Fruit fly (Drosophila melanogaster) whole organism, embryonic: Measurements from ENCODE around the gene CG5157.

Experiments
- Abd-B ChIP-seq: fragments of 200-800 bp; sonication (Bioruptor generic); optimal IDR thresholded peaks from 2 replicates; lab custom pipeline; 2018; ENCODE audit warnings: missing biosample characterization, mild to moderate bottlenecking, missing genetic modification characterization, moderate library complexity
- Awh ChIP-seq: fragments of 200-800 bp; sonication (Bioruptor generic); IDR thresholded peaks from 2 replicates; pipeline ENCODE4, ENCODE4 v1.3.6; 2022; ENCODE audit warnings: missing biosample characterization, missing genetic modification characterization
- CG13123 ChIP-seq: fragments of 200-800 bp; sonication (Bioruptor generic); optimal IDR thresholded peaks from 2 replicates; lab custom pipeline; 2016; ENCODE audit warnings: missing biosample characterization, missing genetic modification characterization
- CG14860 ChIP-seq: fragments of 200-800 bp; sonication (Bioruptor generic); IDR thresholded peaks from 3 replicates; pipeline ENCODE4 v1.3.6; 2022; ENCODE audit warnings: missing biosample characterization, missing genetic modification characterization; ENCODE audit not compliant: partially characterized antibody
- CG1647 ChIP-seq: fragments of 200-800 bp; sonication (Bioruptor generic); optimal IDR thresholded peaks from 3 replicates; lab custom pipeline; 2016; ENCODE audit warnings: missing biosample characterization, missing genetic modification characterization
- CG17385 ChIP-seq: fragments of 200-800 bp; sonication (Bioruptor generic); optimal IDR thresholded peaks from 3 replicates; lab custom pipeline; 2018; ENCODE audit warnings: missing biosample characterization, mild to moderate bottlenecking, missing genetic modification characterization
- CG17568 ChIP-seq: fragments of 200-800 bp; sonication (Bioruptor generic); optimal IDR thresholded peaks from 2 replicates; lab custom pipeline; 2018; ENCODE audit warnings: missing biosample characterization, mild to moderate bottlenecking, missing genetic modification characterization, moderate library complexity
- CG17829 ChIP-seq: fragments of 200-800 bp; optimal IDR thresholded peaks from 2 replicates; lab custom pipeline; 2019; ENCODE audit warnings: missing biosample characterization, mild to moderate bottlenecking, missing genetic modification characterization, moderate library complexity
- CG18599 ChIP-seq: fragments of 200-800 bp; sonication (Bioruptor generic); optimal IDR thresholded peaks from 3 replicates; lab custom pipeline; 2017; ENCODE audit warnings: missing biosample characterization, missing genetic modification characterization, mild to moderate bottlenecking, moderate library complexity, missing genetic modification reagents
- CG2116 ChIP-seq: fragments of 200-800 bp; sonication (Bioruptor generic); optimal IDR thresholded peaks from 3 replicates; lab custom pipeline; 2018; ENCODE audit warnings: missing biosample characterization, mild to moderate bottlenecking, missing genetic modification characterization
- CG2678 ChIP-seq: fragments of 200-800 bp; sonication (Bioruptor generic); optimal IDR thresholded peaks from 3 replicates; lab custom pipeline; 2019; ENCODE audit warnings: missing biosample characterization, mild to moderate bottlenecking, missing genetic modification characterization, moderate library complexity
- CG3065 ChIP-seq: fragments of 200-800 bp; sonication (Bioruptor generic); optimal IDR thresholded peaks from 2 replicates; lab custom pipeline; 2016; ENCODE audit warnings: missing biosample characterization, missing genetic modification characterization
- CG34376 ChIP-seq: fragments of 200-800 bp; sonication (Bioruptor generic); optimal IDR thresholded peaks from 2 replicates; lab custom pipeline; 2018; ENCODE audit warnings: missing biosample characterization, mild to moderate bottlenecking, missing genetic modification characterization
- CG4404 ChIP-seq: fragments of 200-800 bp; sonication (Bioruptor generic); IDR thresholded peaks from 2 replicates; pipeline ENCODE4 v1.3.6; 2022; ENCODE audit warnings: missing biosample characterization, missing genetic modification characterization
- CG7987 ChIP-seq: fragments of 200-800 bp; sonication (Bioruptor generic); optimal IDR thresholded peaks from 2 replicates; lab custom pipeline; 2018; ENCODE audit warnings: missing biosample characterization, mild to moderate bottlenecking, missing genetic modification characterization, moderate library complexity
- CG8281 ChIP-seq: fragments of 200-800 bp; sonication (Bioruptor generic); optimal IDR thresholded peaks from 2 replicates; lab custom pipeline; 2018; ENCODE audit warnings: missing biosample characterization, mild to moderate bottlenecking, missing genetic modification characterization, moderate library complexity
- CG8359 ChIP-seq: fragments of 200-800 bp; sonication (Bioruptor generic); optimal IDR thresholded peaks from 2 replicates; lab custom pipeline; 2017; ENCODE audit warnings: missing biosample characterization, mild to moderate bottlenecking, missing genetic modification characterization, borderline replicate concordance
- CG8924 ChIP-seq: fragments of 200-800 bp; optimal IDR thresholded peaks from 3 replicates; lab custom pipeline; 2019; ENCODE audit warnings: missing biosample characterization, mild to moderate bottlenecking, missing genetic modification characterization, moderate library complexity
- CG8944 ChIP-seq: fragments of 200-800 bp; sonication (Bioruptor generic); optimal IDR thresholded peaks from 3 replicates; lab custom pipeline; 2016; ENCODE audit warnings: missing biosample characterization, missing genetic modification characterization
- CG9817 ChIP-seq: fragments of 200-800 bp; sonication (Bioruptor generic); optimal IDR thresholded peaks from 2 replicates; lab custom pipeline; 2018; ENCODE audit warnings: missing biosample characterization, mild to moderate bottlenecking, missing genetic modification characterization, moderate library complexity
- Elba2 ChIP-seq: fragments of 200-800 bp; sonication (Bioruptor generic); optimal IDR thresholded peaks from 3 replicates; lab custom pipeline; 2016; ENCODE audit warnings: missing biosample characterization, missing genetic modification characterization
- Fer3 ChIP-seq: fragments of 200-800 bp; sonication (Bioruptor generic); optimal IDR thresholded peaks from 2 replicates; lab custom pipeline; 2018; ENCODE audit warnings: missing biosample characterization, mild to moderate bottlenecking, missing genetic modification characterization, moderate library complexity
- Sry-β ChIP-seq: fragments of 200-800 bp; sonication (Bioruptor generic); optimal IDR thresholded peaks from 2 replicates; lab custom pipeline; 2018; ENCODE audit warnings: missing biosample characterization, mild to moderate bottlenecking, missing genetic modification characterization, moderate library complexity
- Taf1 ChIP-seq: fragments of 200-800 bp; sonication (Bioruptor generic); IDR thresholded peaks from 2 replicates; pipeline ENCODE4 v1.3.6; 2022; ENCODE audit warnings: missing biosample characterization, missing genetic modification characterization
- Xrp1 ChIP-seq: fragments of 200-800 bp; sonication (Bioruptor generic); IDR thresholded peaks from 2 replicates; pipeline ENCODE4 v1.3.6; 2022; ENCODE audit warnings: missing biosample characterization, missing genetic modification characterization
- ato ChIP-seq: fragments of 200-800 bp; sonication (Bioruptor generic); IDR thresholded peaks from 2 replicates; pipeline ENCODE4 v1.3.6; 2022; ENCODE audit warnings: missing biosample characterization, missing genetic modification characterization; ENCODE audit not compliant: partially characterized antibody
- cato ChIP-seq: fragments of 200-800 bp; sonication (Bioruptor generic); optimal IDR thresholded peaks from 2 replicates; lab custom pipeline; 2016; ENCODE audit warnings: missing biosample characterization, missing genetic modification characterization, borderline replicate concordance
- caup ChIP-seq: fragments of 200-800 bp; sonication (Bioruptor generic); optimal IDR thresholded peaks from 3 replicates; lab custom pipeline; 2017; ENCODE audit warnings: missing biosample characterization, mild to moderate bottlenecking, missing genetic modification characterization, moderate library complexity; ENCODE audit not compliant: severe bottlenecking
- crp ChIP-seq, 2 experiments: fragments of 200-800 bp; sonication (Bioruptor generic); optimal IDR thresholded peaks; 2 replicates in 1 of 2; 3 replicates in 1 of 2; lab custom pipeline; 2017; ENCODE audit warnings: missing biosample characterization in 2 of 2, missing genetic modification characterization in 2 of 2, mild to moderate bottlenecking in 1 of 2, moderate library complexity in 1 of 2
- ems ChIP-seq: fragments of 200-800 bp; sonication (Bioruptor generic); optimal IDR thresholded peaks from 3 replicates; lab custom pipeline; 2016; ENCODE audit warnings: missing biosample characterization, missing genetic modification characterization
- fru ChIP-seq: fragments of >200 bp; optimal IDR thresholded peaks from 2 replicates; lab custom pipeline; 2017
- fu2 ChIP-seq: fragments of 200-800 bp; sonication (Bioruptor generic); optimal IDR thresholded peaks from 2 replicates; lab custom pipeline; 2016; ENCODE audit warnings: missing biosample characterization, missing genetic modification characterization
- gsb-n ChIP-seq: fragments of 200-800 bp; sonication (Bioruptor generic); optimal IDR thresholded peaks from 3 replicates; lab custom pipeline; 2018; ENCODE audit warnings: missing biosample characterization, mild to moderate bottlenecking, missing genetic modification characterization
- ken ChIP-seq: fragments of 200-800 bp; sonication (Bioruptor generic); IDR thresholded peaks from 3 replicates; pipeline ENCODE4 v1.3.6; 2022; ENCODE audit warnings: missing biosample characterization, missing genetic modification characterization
- kni ChIP-seq: fragments of 200-800 bp; sonication (Bioruptor generic); optimal IDR thresholded peaks from 3 replicates; lab custom pipeline; 2017; ENCODE audit warnings: mild to moderate bottlenecking, missing biosample characterization, missing genetic modification reagents, missing genetic modification characterization
- lmd ChIP-seq: fragments of 200-800 bp; sonication (Bioruptor generic); IDR thresholded peaks from 2 replicates; pipeline ENCODE4 v1.3.6; 2022; ENCODE audit warnings: missing biosample characterization, missing genetic modification characterization
- lola ChIP-seq, 3 experiments: fragments of >200 bp in 2 of 3; fragments of 200-800 bp in 1 of 3; sonication (Bioruptor generic) in 1 of 3; optimal IDR thresholded peaks; 2 replicates each; lab custom pipeline; 2017 to 2019; ENCODE audit warnings: missing biosample characterization in 3 of 3, missing genetic modification characterization in 3 of 3, mild to moderate bottlenecking in 1 of 3, moderate library complexity in 1 of 3
- nom ChIP-seq: fragments of 200-800 bp; sonication (Bioruptor generic); optimal IDR thresholded peaks from 2 replicates; lab custom pipeline; 2017; ENCODE audit warnings: missing biosample characterization, missing genetic modification characterization, mild to moderate bottlenecking, moderate library complexity, missing genetic modification reagents
- pan ChIP-seq, 4 experiments: fragments of >200 bp in 3 of 4; fragments of 200-800 bp in 1 of 4; sonication (Bioruptor generic) in 1 of 4; optimal IDR thresholded peaks in 3 of 4; IDR thresholded peaks in 1 of 4; 2 replicates each; pipeline versions ENCODE4 v1.3.6 to Lab custom; 2017 to 2022; ENCODE audit warnings: missing biosample characterization in 2 of 4, missing genetic modification characterization in 2 of 4, mixed read lengths in 1 of 4
- psq ChIP-seq: fragments of 200-800 bp; sonication (Bioruptor generic); optimal IDR thresholded peaks from 2 replicates; lab custom pipeline; 2017; ENCODE audit warnings: missing biosample characterization, missing genetic modification characterization
- slp2 ChIP-seq: fragments of 200-800 bp; sonication (Bioruptor generic); optimal IDR thresholded peaks from 2 replicates; lab custom pipeline; 2016; ENCODE audit warnings: missing biosample characterization, missing genetic modification characterization
- sr ChIP-seq: fragments of 200-800 bp; sonication (Bioruptor generic); IDR thresholded peaks from 3 replicates; pipeline ENCODE4 v1.3.6; 2022; ENCODE audit warnings: missing biosample characterization, missing genetic modification characterization
- tin ChIP-seq: fragments of 200-800 bp; sonication (Bioruptor generic); optimal IDR thresholded peaks from 3 replicates; lab custom pipeline; 2016; ENCODE audit warnings: missing biosample characterization, missing genetic modification characterization
- tll ChIP-seq, 2 experiments: fragments of 200-800 bp in 1 of 2; fragments of >200 bp in 1 of 2; sonication (Bioruptor generic) in 1 of 2; optimal IDR thresholded peaks; 2 replicates each; lab custom pipeline; 2017 to 2019; ENCODE audit warnings: missing biosample characterization in 2 of 2, missing genetic modification characterization in 2 of 2, mild to moderate bottlenecking in 1 of 2, moderate library complexity in 1 of 2
- ttk ChIP-seq: fragments of 200-800 bp; sonication (Bioruptor generic); IDR thresholded peaks from 2 replicates; pipeline ENCODE4 v2.1.2; 2022; ENCODE audit warnings: missing biosample characterization, missing genetic modification characterization
- usp ChIP-seq: fragments of >200 bp; optimal IDR thresholded peaks from 2 replicates; lab custom pipeline; 2017; ENCODE audit warnings: missing biosample characterization, missing genetic modification characterization
- yki ChIP-seq: fragments of >200 bp; optimal IDR thresholded peaks from 3 replicates; lab custom pipeline; 2018
- z ChIP-seq: fragments of 200-800 bp; sonication (Bioruptor generic); IDR thresholded peaks from 3 replicates; pipeline ENCODE4 v1.3.6; 2022; ENCODE audit warnings: missing biosample characterization, missing genetic modification characterization
- zf30C ChIP-seq: fragments of 200-800 bp; sonication (Bioruptor generic); optimal IDR thresholded peaks from 3 replicates; lab custom pipeline; 2018; ENCODE audit warnings: missing biosample characterization, mild to moderate bottlenecking, missing genetic modification characterization

CG5157 gene

dm6 chr3L:16105528-16105927 is 32.2 kb downstream of the CG5157 start, which contains the start of the genes IntS9 and CG43295 (continued):
- TF ChIP-seq CG1647 (GFP tag; lab: Kevin White, UChicago) (peak; percentile 70), Xrp1 (peak; percentile 92), Abd-B (peak; percentile 74), CG8359 (GFP tag; lab: Kevin White, UChicago) (peak; percentile 47), nom (GFP tag; lab: Kevin White, UChicago) (no peak), ato (GFP tag; lab: Robert Waterston, UW) (no peak), Awh (GFP tag; lab: Robert Waterston, UW) (peak; percentile 82), CG8944 (GFP tag; lab: Kevin White, UChicago) (peak; percentile 86), fu2 (GFP tag; lab: Kevin White, UChicago) (peak; percentile 80), tin (GFP tag; lab: Kevin White, UChicago) (peak; percentile 90), CG17568 (GFP tag; lab: Kevin White, UChicago) (no peak), Sry-β (GFP tag; lab: Kevin White, UChicago) (peak; percentile 16), lmd (GFP tag; lab: Robert Waterston, UW) (peak; percentile 79), z (GFP tag; lab: Robert Waterston, UW) (no peak), Fer3 (tag; lab: Kevin White, UChicago) (peak; percentile 74), zf30C (no peak), CG8281 (tag; lab: Kevin White, UChicago) (no peak), slp2 (GFP tag; lab: Kevin White, UChicago) (peak; percentile 81), CG8924 (no peak), ttk (GFP tag; lab: Robert Waterston, UW) (peak; percentile 77), CG17829 (peak; percentile 82), crp (GFP tag; optimal IDR thresholded peaks at IDR 0.05; lab: Kevin White, UChicago) (peak in 1 of 2 experiments; percentile 34), CG2116 (GFP tag; lab: Kevin White, UChicago) (peak; percentile 67), caup (GFP tag; lab: Kevin White, UChicago) (peak; percentile 74), gsb-n (tag; lab: Kevin White, UChicago) (no peak), CG13123 (GFP tag; lab: Kevin White, UChicago) (peak; percentile 82), cato (peak; percentile 67), sr (GFP tag; lab: Robert Waterston, UW) (no peak; the same call in 2 of the 3 replicates), yki (lab: Kevin White, UChicago) (no peak), CG9817 (tag; lab: Kevin White, UChicago) (peak; percentile 65), Elba2 (GFP tag; lab: Kevin White, UChicago) (peak; percentile 69), pan (optimal IDR thresholded peaks at IDR 0.05; lab: Kevin White, UChicago) (no peak), pan (GFP tag; optimal IDR thresholded peaks at IDR 0.05 in 1 of 2, IDR thresholded peaks at IDR 0.05 in 1 of 2) (peak in 1 of 2 experiments; percentile 90), Taf1 (GFP tag; lab: Robert Waterston, UW) (peak; percentile 66), CG2678 (tag; lab: Kevin White, UChicago) (no peak), CG17385 (peak; percentile 69), lola (GFP tag; optimal IDR thresholded peaks at IDR 0.05; lab: Kevin White, UChicago) (peak in 1 of 3 experiments; percentile 76), ken (GFP tag; lab: Robert Waterston, UW) (peak; percentile 79; the same call in 2 of the 3 replicates), psq (GFP tag; lab: Kevin White, UChicago) (peak; percentile 25), CG18599 (GFP tag; lab: Kevin White, UChicago) (peak; percentile 84), CG3065 (GFP tag; lab: Kevin White, UChicago) (peak; percentile 75), tll (GFP tag; optimal IDR thresholded peaks at IDR 0.05; lab: Kevin White, UChicago) (no peak), usp (no peak), CG4404 (GFP tag; lab: Robert Waterston, UW) (peak; percentile 77), fru (lab: Kevin White, UChicago) (no peak), CG14860 (GFP tag; lab: Robert Waterston, UW) (no peak), CG34376 (peak; percentile 35), kni (GFP tag; lab: Kevin White, UChicago) (no peak), ems (peak; percentile 79), CG7987 (GFP tag; lab: Kevin White, UChicago) (peak; percentile 56)
